Worm (Caenorhabditis elegans): ENCODE results near the gene nspc-12.

- no peak for TF ChIP-seq him-1 (tag; optimal IDR thresholded peaks at IDR 0.05)
- no peak for TF ChIP-seq dao-5 (tag; optimal IDR thresholded peaks at IDR 0.05)
- no peak for TF ChIP-seq W03F9.2 (tag; optimal IDR thresholded peaks at IDR 0.05)
Observed at ce11 chrX:12320737-12321136, 35.7 kb downstream of the nspc-12 start, which contains the start of gene ceh-40.

Data from whole organism, L4/young adult.